Fruit fly (Drosophila melanogaster): ENCODE measurements around the gene TwdlY.

dm6 chrX:16693805-16694387 is 40.9 kb upstream of the TwdlY start:
- no peak for TF ChIP-seq CG8301 (tag; optimal IDR thresholded peaks at IDR 0.05)
- no peak for TF ChIP-seq CG17806 (tag; optimal IDR thresholded peaks at IDR 0.05)
- TF ChIP-seq gl (tag; optimal IDR thresholded peaks at IDR 0.05), result no peak
- no peak for TF ChIP-seq Pif1B (GFP tag; optimal IDR thresholded peaks at IDR 0.05)
- TF ChIP-seq CG8159 (tag; optimal IDR thresholded peaks at IDR 0.05), result no peak
- no peak for TF ChIP-seq EcR (GFP tag; optimal IDR thresholded peaks at IDR 0.05)
- TF ChIP-seq CG10348 (GFP tag; IDR thresholded peaks at IDR 0.05), result no peak
- no peak for TF ChIP-seq CG12605 (GFP tag; IDR thresholded peaks at IDR 0.05)
- TF ChIP-seq CG9948 (tag; optimal IDR thresholded peaks at IDR 0.05), result no peak
- no peak for TF ChIP-seq Ets98B (GFP tag; IDR thresholded peaks at IDR 0.05)
- no peak for TF ChIP-seq rn (GFP tag; IDR thresholded peaks at IDR 0.05)

All from whole organism, pupa.